Fruit fly (Drosophila melanogaster) whole organism, adult: Measurements from ENCODE around the gene CG7966.

Experiments
- CG11617 ChIP-seq: fragments of 200-800 bp; sonication (Bioruptor generic); optimal IDR thresholded peaks from 2 replicates; lab custom pipeline; 2017; ENCODE audit warnings: mild to moderate bottlenecking, missing biosample characterization, missing genetic modification reagents, missing genetic modification characterization
- CG12768 ChIP-seq: fragments of 200-800 bp; sonication (Bioruptor generic); optimal IDR thresholded peaks from 2 replicates; lab custom pipeline; 2017; ENCODE audit warnings: missing biosample characterization, missing genetic modification characterization, mild to moderate bottlenecking, moderate library complexity, missing genetic modification reagents
- CG5204 ChIP-seq: fragments of 200-800 bp; sonication (Bioruptor generic); optimal IDR thresholded peaks from 2 replicates; lab custom pipeline; 2016; ENCODE audit warnings: missing biosample characterization, missing genetic modification characterization
- CG7101 ChIP-seq: fragments of 200-800 bp; sonication (Bioruptor generic); optimal IDR thresholded peaks from 2 replicates; lab custom pipeline; 2018; ENCODE audit warnings: missing biosample characterization, mild to moderate bottlenecking, missing genetic modification characterization, moderate library complexity
- Crg-1 ChIP-seq: fragments of 200-800 bp; sonication (Bioruptor generic); optimal IDR thresholded peaks from 2 replicates; lab custom pipeline; 2016; ENCODE audit warnings: missing biosample characterization, missing genetic modification characterization
- bab1 ChIP-seq: fragments of 200-800 bp; sonication (Bioruptor generic); optimal IDR thresholded peaks from 3 replicates; lab custom pipeline; 2019; ENCODE audit warnings: missing biosample characterization, mild to moderate bottlenecking, missing genetic modification characterization, moderate library complexity
- kay ChIP-seq: fragments of 200-800 bp; sonication (Bioruptor generic); peaks from one replicate; lab custom pipeline; 2016; ENCODE audit warnings: missing biosample characterization, missing genetic modification characterization, borderline replicate concordance

- TF ChIP-seq CG12768 (peak; percentile 80), bab1 (GFP tag; lab: Kevin White, UChicago) (peak; percentile 6), kay (GFP tag; lab: Kevin White, UChicago) (no peak), CG7101 (tag; lab: Kevin White, UChicago) (peak; percentile 62), Crg-1 (GFP tag; lab: Kevin White, UChicago) (peak; percentile 63), CG11617 (GFP tag; lab: Kevin White, UChicago) (peak; percentile 65), CG5204 (no peak)
Observed at dm6 chr3R:13012351-13012750, 38.9 kb downstream of the CG7966 start.
